Fruit fly (Drosophila melanogaster) whole organism: ENCODE results near the gene CG9521.

ENCODE experiments used
- CG8478 ChIP-seq: fragments of >200 bp; optimal IDR thresholded peaks from 2 replicates; lab custom pipeline; 2018; ENCODE audit warnings: inconsistent platforms
- Dll ChIP-seq: fragments of >200 bp; optimal IDR thresholded peaks from 2 replicates; lab custom pipeline; 2017
- EcR ChIP-seq, 2 experiments: fragments of >200 bp; optimal IDR thresholded peaks; 2 replicates each; lab custom pipeline; 2017; ENCODE audit warnings: missing biosample characterization in 2 of 2, missing genetic modification characterization in 2 of 2, missing genetic modification reagents in 2 of 2
- pan ChIP-seq: fragments of >200 bp; optimal IDR thresholded peaks from 2 replicates; lab custom pipeline; 2017
- psq ChIP-seq: fragments of >200 bp; optimal IDR thresholded peaks from 2 replicates; lab custom pipeline; 2017
- usp ChIP-seq: fragments of >200 bp; optimal IDR thresholded peaks from 2 replicates; lab custom pipeline; 2017; ENCODE audit warnings: missing biosample characterization, missing genetic modification characterization, mixed read lengths

dm6 chrX:14858951-14859350 is 5.9 kb upstream of the CG9521 start, which contains the start of gene CG46399:
- TF ChIP-seq CG8478 (lab: Kevin White, UChicago) (no peak), EcR (GFP tag; optimal IDR thresholded peaks at IDR 0.05; lab: Kevin White, UChicago) (no peak), pan (lab: Kevin White, UChicago) (no peak), Dll (lab: Kevin White, UChicago) (no peak), psq (lab: Kevin White, UChicago) (no peak), usp (no peak)
